Worm (Caenorhabditis elegans): ENCODE measurements around the gene lbp-8.

lbp-8 gene

DNA sequence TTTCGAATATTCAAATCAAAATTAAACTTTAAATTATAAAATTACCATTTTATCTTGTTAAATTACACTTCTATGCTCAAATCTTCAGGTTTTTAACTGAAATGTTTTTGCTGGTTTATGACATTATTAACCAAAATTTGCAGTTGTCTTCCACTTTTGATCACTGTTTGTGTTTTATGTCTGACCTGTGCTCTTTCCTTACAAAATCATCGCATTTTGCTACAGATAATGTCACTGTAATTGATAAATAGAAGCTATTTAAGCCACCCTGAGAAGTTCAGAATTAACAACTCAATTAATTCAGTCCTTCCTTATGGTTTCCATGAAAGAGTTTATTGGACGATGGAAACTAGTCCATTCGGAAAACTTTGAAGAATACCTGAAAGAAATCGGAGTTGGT is at the start of gene lbp-8:
lbp-8 (plus strand) TSS at position 301 of the 400 bp plus-strand sequence.
- TF ChIP-seq dmd-6 (GFP tag; IDR thresholded peaks at IDR 0.05) (no peak), spr-1 (tag; optimal IDR thresholded peaks at IDR 0.05) (no peak), fos-1 (tag; optimal IDR thresholded peaks at IDR 0.05) (no peak), daf-12 (tag; optimal IDR thresholded peaks at IDR 0.05) (no peak), daf-8 (GFP tag; IDR thresholded peaks at IDR 0.05) (no peak), set-16 (GFP tag; IDR thresholded peaks at IDR 0.05) (no peak), duxl-1 (tag; optimal IDR thresholded peaks at IDR 0.05; ENCODE audit: poor library complexity) (no peak), daf-19 (GFP tag; conservative IDR thresholded peaks at IDR 0.05) (no peak), hlh-11 (tag; optimal IDR thresholded peaks at IDR 0.05) (no peak), lim-7 (GFP tag; IDR thresholded peaks at IDR 0.05) (no peak), nhr-237 (tag; optimal IDR thresholded peaks at IDR 0.05) (no peak), F10B5.3 (tag; optimal IDR thresholded peaks at IDR 0.05) (no peak), ztf-7 (tag; optimal IDR thresholded peaks at IDR 0.05) (no peak), dve-1 (tag; optimal IDR thresholded peaks at IDR 0.05; ENCODE audit: insufficient read depth) (no peak), F44E2.7 (GFP tag; IDR thresholded peaks at IDR 0.05) (no peak), skn-1 (tag; optimal IDR thresholded peaks at IDR 0.05) (no peak), daf-16 (GFP tag; optimal IDR thresholded peaks at IDR 0.05) (no peak), daf-16 (tag; optimal IDR thresholded peaks at IDR 0.05) (no peak)

DNA sequence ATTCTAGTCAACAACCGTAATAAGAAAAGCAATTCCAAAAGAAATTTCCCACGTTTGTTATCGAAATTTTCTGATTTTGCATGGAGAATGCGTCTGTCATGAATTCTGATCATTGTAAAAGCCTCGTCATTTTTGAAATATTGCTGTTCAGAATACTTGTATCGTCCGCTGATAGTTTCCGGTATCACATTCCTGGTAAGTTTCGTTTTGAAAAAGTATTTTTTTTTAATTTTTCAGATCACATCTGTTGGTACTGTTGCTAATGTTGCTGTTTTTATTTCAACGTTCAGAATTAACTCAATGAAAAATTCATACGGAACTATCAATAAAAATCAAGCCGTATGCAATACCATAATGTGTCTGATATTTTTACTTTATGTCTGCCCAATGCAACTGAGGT is 49.7 kb upstream of the lbp-8 start, which contains the start of gene srx-17:
srx-17 (plus strand) TSS at position 301 of the 400 bp plus-strand sequence.
- TF ChIP-seq mes-2 (tag; optimal IDR thresholded peaks at IDR 0.05; ENCODE audit: poor library complexity, severe bottlenecking) (no peak), snpc-1.2 (GFP tag; IDR thresholded peaks at IDR 0.05) (no peak), dmd-6 (GFP tag; IDR thresholded peaks at IDR 0.05) (no peak), lin-13 (GFP tag; optimal IDR thresholded peaks at IDR 0.05) (no peak), rbr-2 (tag; optimal IDR thresholded peaks at IDR 0.05) (no peak), mxl-2 (GFP tag; conservative IDR thresholded peaks at IDR 0.05) (no peak), T26A8.4 (GFP tag; IDR thresholded peaks at IDR 0.05) (no peak), F37D6.2 (tag; optimal IDR thresholded peaks at IDR 0.05) (no peak)

- no peak for TF ChIP-seq nhr-102 (tag; optimal IDR thresholded peaks at IDR 0.05)
- TF ChIP-seq daf-19 (GFP tag; conservative IDR thresholded peaks at IDR 0.05): no peak
- no peak for TF ChIP-seq hmg-1.1 (GFP tag; IDR thresholded peaks at IDR 0.05)
- TF ChIP-seq lin-29 (GFP tag; IDR thresholded peaks at IDR 0.05): no peak
- TF ChIP-seq nhr-111 (GFP tag; optimal IDR thresholded peaks at IDR 0.05): no peak
- TF ChIP-seq ceh-82 (tag; optimal IDR thresholded peaks at IDR 0.05): no peak
- no peak for TF ChIP-seq egl-43 (GFP tag; IDR thresholded peaks at IDR 0.05)
- no peak for TF ChIP-seq F44E2.7 (GFP tag; IDR thresholded peaks at IDR 0.05)
- TF ChIP-seq mep-1 (tag; optimal IDR thresholded peaks at IDR 0.05): no peak
- TF ChIP-seq T26A8.4 (GFP tag; IDR thresholded peaks at IDR 0.05): no peak
- no peak for TF ChIP-seq R02D3.7 (tag; optimal IDR thresholded peaks at IDR 0.05)
- no peak for TF ChIP-seq set-16 (GFP tag; IDR thresholded peaks at IDR 0.05)
- TF ChIP-seq ceh-20 (GFP tag; IDR thresholded peaks at IDR 0.05): no peak
- TF ChIP-seq ZK337.2 (GFP tag; IDR thresholded peaks at IDR 0.05): no peak
- no peak for TF ChIP-seq spr-3 (GFP tag; optimal IDR thresholded peaks at IDR 0.05)
- no peak for TF ChIP-seq lim-7 (GFP tag; IDR thresholded peaks at IDR 0.05)
- TF ChIP-seq lin-38 (GFP tag; IDR thresholded peaks at IDR 0.05): no peak
- no peak for TF ChIP-seq sdz-12 (GFP tag; optimal IDR thresholded peaks at IDR 0.05)
- no peak for TF ChIP-seq snpc-1.2 (GFP tag; IDR thresholded peaks at IDR 0.05)
Measured at ce11 chrV:13843147-13843546, 47.4 kb upstream of the lbp-8 start, which contains the start of gene srx-130. srx-130 (plus strand) TSS chrV:13843447.

All from whole organism, L4 larva.